Worm (Caenorhabditis elegans): ENCODE data around the gene mam-1.

- TF ChIP-seq egl-27 (tag; optimal IDR thresholded peaks at IDR 0.05) (no peak), nhr-76 (tag; optimal IDR thresholded peaks at IDR 0.05) (no peak), ama-1 (optimal IDR thresholded peaks at IDR 0.05) (no peak), jun-1 (tag; optimal IDR thresholded peaks at IDR 0.05) (no peak), snpc-4 (tag; optimal IDR thresholded peaks at IDR 0.05) (no peak), ztf-11 (tag; optimal IDR thresholded peaks at IDR 0.05) (no peak), unc-62 (GFP tag; optimal IDR thresholded peaks at IDR 0.05 in 1 of 2) (peak in 1 of 2 experiments; percentile 82), unc-62 (tag; optimal IDR thresholded peaks at IDR 0.05) (no peak), pha-4 (GFP tag; IDR thresholded peaks at IDR 0.05) (no peak), pha-4 (tag; optimal IDR thresholded peaks at IDR 0.05) (no peak)
Observed at ce11 chrX:852739-853268, 35.4 kb downstream of the mam-1 start.
